Fruit fly (Drosophila melanogaster) S2 (cell line): ENCODE measurements around the gene capu.

Experiments
- CG8478 ChIP-seq: fragments of >200 bp; optimal IDR thresholded peaks from 2 replicates; lab custom pipeline; 2018
- CTCF ChIP-seq, 2 experiments: fragments of >200 bp; optimal IDR thresholded peaks; 2 replicates each; lab custom pipeline; 2018

dm6 chr2L:3867474-3868082 lies 35.1 kb downstream of the capu start, which contains the start of gene Cep97:
- TF ChIP-seq CTCF (optimal IDR thresholded peaks at IDR 0.05; lab: Kevin White, UChicago) (no peak), CG8478 (lab: Kevin White, UChicago) (no peak)
